Worm (Caenorhabditis elegans) whole organism, L4 larva: ENCODE results near the gene sptl-3.

ENCODE experiments used
- fos-1 ChIP-seq: fragments of 150-350 bp; optimal IDR thresholded peaks from 2 replicates; lab custom pipeline; 2014; ENCODE audit warnings: missing biosample characterization, missing genetic modification characterization
- lsy-2 ChIP-seq, 2 experiments: fragments of 150-350 bp in 1 of 2; sonication (generic microtip) in 1 of 2; optimal IDR thresholded peaks; 2 replicates each; lab custom pipeline; 2014 to 2017; ENCODE audit warnings: missing biosample characterization in 2 of 2, missing genetic modification characterization in 2 of 2
- mdl-1 ChIP-seq, 2 experiments: fragments of 150-350 bp in 1 of 2; sonication (generic microtip) in 1 of 2; optimal IDR thresholded peaks; 2 replicates each; lab custom pipeline; 2014 to 2017; ENCODE audit warnings: missing biosample characterization in 2 of 2, missing genetic modification characterization in 2 of 2
- nhr-6 ChIP-seq: fragments of 150-350 bp; optimal IDR thresholded peaks from 2 replicates; lab custom pipeline; 2014; ENCODE audit warnings: missing biosample characterization, missing genetic modification characterization
- zag-1 ChIP-seq: fragments of 150-350 bp; optimal IDR thresholded peaks from 2 replicates; lab custom pipeline; 2014; ENCODE audit warnings: missing biosample characterization, missing genetic modification characterization

DNA sequence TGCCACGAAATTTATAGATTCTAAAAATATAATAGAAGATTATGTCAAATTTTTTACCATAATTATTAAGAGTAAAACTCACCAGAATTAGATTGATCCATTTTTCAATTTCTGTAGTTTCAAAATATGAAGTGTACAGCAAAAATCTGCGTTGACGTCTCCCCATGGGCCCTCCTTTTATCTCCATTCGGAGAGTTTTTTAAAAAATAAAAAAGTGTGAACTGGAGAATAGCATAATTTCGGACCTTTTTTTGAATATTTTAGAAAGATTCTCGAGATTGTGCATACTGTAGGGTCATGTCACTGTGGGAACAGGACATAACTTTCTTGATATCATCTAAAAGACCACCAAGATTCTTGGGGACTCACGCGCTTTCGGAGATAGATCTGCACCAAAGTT, 49.0 kb downstream of the sptl-3 start, which contains the start of gene dpr-1:
- no peak for TF ChIP-seq fos-1 (tag; lab: Kevin White, UChicago)
- no peak for TF ChIP-seq mdl-1 (tag; optimal IDR thresholded peaks at IDR 0.05; lab: Kevin White, UChicago)
- no peak for TF ChIP-seq lsy-2 (tag; optimal IDR thresholded peaks at IDR 0.05; lab: Kevin White, UChicago)
- no peak for TF ChIP-seq zag-1 (tag; lab: Kevin White, UChicago)
- TF ChIP-seq nhr-6 (tag; lab: Kevin White, UChicago): no peak
